Fruit fly (Drosophila melanogaster): ENCODE data around the gene CG34273.

The CG34273 gene

dm6 chr3R:14470630-14471029 lies 46.2 kb upstream of the CG34273 start (continued):
- no peak for TF ChIP-seq CG34376 (GFP tag; optimal IDR thresholded peaks at IDR 0.05)
- no peak for TF ChIP-seq Rfx (GFP tag; IDR thresholded peaks at IDR 0.05)
- peak; percentile 51 for TF ChIP-seq CG2202 (tag; optimal IDR thresholded peaks at IDR 0.05)
- TF ChIP-seq Trl (optimal IDR thresholded peaks at IDR 0.05): no peak
- no peak for TF ChIP-seq Trl (GFP tag; optimal IDR thresholded peaks at IDR 0.05)
- TF ChIP-seq emc (GFP tag; optimal IDR thresholded peaks at IDR 0.05): no peak
- peak; percentile 1 for TF ChIP-seq Lhr (GFP tag; optimal IDR thresholded peaks at IDR 0.05)
- TF ChIP-seq CG1792 (GFP tag; optimal IDR thresholded peaks at IDR 0.05): no peak
- no peak for TF ChIP-seq her (GFP tag; optimal IDR thresholded peaks at IDR 0.05)
- TF ChIP-seq CG3065 (GFP tag; optimal IDR thresholded peaks at IDR 0.05): no peak
- TF ChIP-seq CG10959 (GFP tag; IDR thresholded peaks at IDR 0.05): no peak
- TF ChIP-seq CG15514 (GFP tag; optimal IDR thresholded peaks at IDR 0.05): no peak
- no peak for TF ChIP-seq Sox100B (GFP tag; optimal IDR thresholded peaks at IDR 0.05)
- TF ChIP-seq CG14710 (tag; optimal IDR thresholded peaks at IDR 0.05): peak; percentile 53
- no peak for TF ChIP-seq kni (GFP tag; optimal IDR thresholded peaks at IDR 0.05)
- no peak for TF ChIP-seq chm (GFP tag; IDR thresholded peaks at IDR 0.05)
- TF ChIP-seq CG12744 (GFP tag; optimal IDR thresholded peaks at IDR 0.05): no peak
- TF ChIP-seq CG4707 (GFP tag; optimal IDR thresholded peaks at IDR 0.05): no peak
- no peak for TF ChIP-seq ase (GFP tag; IDR thresholded peaks at IDR 0.05)
- no peak for TF ChIP-seq Doc2 (GFP tag; IDR thresholded peaks at IDR 0.05)
- TF ChIP-seq mam (GFP tag; optimal IDR thresholded peaks at IDR 0.05): no peak
- no peak for TF ChIP-seq Myb (GFP tag; optimal IDR thresholded peaks at IDR 0.05)
- TF ChIP-seq sna (GFP tag; IDR thresholded peaks at IDR 0.05; ENCODE audit: partially characterized antibody): no peak
- TF ChIP-seq wdn (GFP tag; IDR thresholded peaks at IDR 0.05): no peak
- TF ChIP-seq bowl (GFP tag; IDR thresholded peaks at IDR 0.05): no peak
- peak in 1 of 2 experiments; percentile 64 for TF ChIP-seq eve (GFP tag; optimal IDR thresholded peaks at IDR 0.05)
- no peak for TF ChIP-seq CHES-1-like (GFP tag; optimal IDR thresholded peaks at IDR 0.05)
- TF ChIP-seq CG34422 (GFP tag; IDR thresholded peaks at IDR 0.05): no peak
- TF ChIP-seq otp (GFP tag; IDR thresholded peaks at IDR 0.05): peak; percentile 56; the same call in 1 of the 3 replicates
- no peak for TF ChIP-seq CG18764 (GFP tag; optimal IDR thresholded peaks at IDR 0.05)
- no peak for TF ChIP-seq CG43689 (GFP tag; IDR thresholded peaks at IDR 0.05)
- TF ChIP-seq ham (GFP tag; IDR thresholded peaks at IDR 0.05): no peak
- no peak for TF ChIP-seq lbe (GFP tag; optimal IDR thresholded peaks at IDR 0.05)
- TF ChIP-seq CG10654 (GFP tag; optimal IDR thresholded peaks at IDR 0.05): no peak
- TF ChIP-seq fu2 (GFP tag; optimal IDR thresholded peaks at IDR 0.05): no peak
- no peak for TF ChIP-seq Hr39 (optimal IDR thresholded peaks at IDR 0.05)
- no peak for TF ChIP-seq Dip2 (GFP tag; IDR thresholded peaks at IDR 0.05)
- TF ChIP-seq az2 (GFP tag; optimal IDR thresholded peaks at IDR 0.05): peak; percentile 57
- TF ChIP-seq CG12071 (GFP tag; optimal IDR thresholded peaks at IDR 0.05): no peak
- TF ChIP-seq CG7963 (GFP tag; IDR thresholded peaks at IDR 0.05; ENCODE audit: partially characterized antibody): no peak
- TF ChIP-seq gem (tag; optimal IDR thresholded peaks at IDR 0.05): peak; percentile 75
- no peak for TF ChIP-seq CG3163 (GFP tag; optimal IDR thresholded peaks at IDR 0.05)
- TF ChIP-seq CkIIα-i1 (GFP tag; IDR thresholded peaks at IDR 0.05): no peak
- no peak for TF ChIP-seq CG6854 (GFP tag; optimal IDR thresholded peaks at IDR 0.05)
- TF ChIP-seq ken (GFP tag; IDR thresholded peaks at IDR 0.05): 0 out of 3 replicates have a peak, but pooled peaks have one; percentile 27
- peak; percentile 59 for TF ChIP-seq CG12391 (tag; optimal IDR thresholded peaks at IDR 0.05)
- no peak for TF ChIP-seq croc (GFP tag; conservative IDR thresholded peaks at IDR 0.05)
- TF ChIP-seq CG1024 (GFP tag; IDR thresholded peaks at IDR 0.05): no peak
- no peak for TF ChIP-seq slou (GFP tag; optimal IDR thresholded peaks at IDR 0.05)
- TF ChIP-seq CG17361 (GFP tag; IDR thresholded peaks at IDR 0.05): peak; percentile 33; the same call in 1 of the 3 replicates
- TF ChIP-seq pfk (GFP tag; optimal IDR thresholded peaks at IDR 0.05): no peak
- no peak for TF ChIP-seq CG1832 (GFP tag; optimal IDR thresholded peaks at IDR 0.05)
- TF ChIP-seq CG2116 (GFP tag; optimal IDR thresholded peaks at IDR 0.05): no peak
- TF ChIP-seq Optix (GFP tag; IDR thresholded peaks at IDR 0.05): no peak
